Worm (Caenorhabditis elegans) whole organism, L2 larva: ENCODE data around the gene cest-17.

Source experiments
- C34F6.9 ChIP-seq: fragments of 150-350 bp; optimal IDR thresholded peaks from 2 replicates; lab custom pipeline; 2014; ENCODE audit warnings: missing biosample characterization, missing genetic modification characterization
- F13H6.1 ChIP-seq: sonication (generic microtip); optimal IDR thresholded peaks from 2 replicates; lab custom pipeline; 2016; ENCODE audit warnings: missing genetic modification characterization, missing compliant biosample characterization
- R02D3.7 ChIP-seq: fragments of 150-350 bp; optimal IDR thresholded peaks from 2 replicates; lab custom pipeline; 2014; ENCODE audit warnings: missing biosample characterization, missing genetic modification characterization
- Y55F3AM.14 ChIP-seq: fragments of 200-800 bp; sonication (Bioruptor generic); optimal IDR thresholded peaks from 2 replicates; lab custom pipeline; 2018; ENCODE audit warnings: mild to moderate bottlenecking, missing genetic modification characterization, missing compliant biosample characterization
- alr-1 ChIP-seq: fragments of 150-350 bp; optimal IDR thresholded peaks from 2 replicates; lab custom pipeline; 2014; ENCODE audit warnings: missing biosample characterization, missing genetic modification characterization
- aly-2 ChIP-seq: fragments of 150-350 bp; optimal IDR thresholded peaks from 2 replicates; lab custom pipeline; 2014; ENCODE audit warnings: missing biosample characterization, missing genetic modification characterization
- ama-1 ChIP-seq: fragments of 150-350 bp; optimal IDR thresholded peaks from 2 replicates; lab custom pipeline; 2018; ENCODE audit warnings: inconsistent platforms
- blmp-1 ChIP-seq: sonication (generic microtip); optimal IDR thresholded peaks from 2 replicates; lab custom pipeline; 2017; ENCODE audit warnings: missing genetic modification characterization, mild to moderate bottlenecking, missing compliant biosample characterization, antibody characterized with exemption, moderate library complexity; ENCODE audit not compliant: insufficient read depth
- ceh-16 ChIP-seq: fragments of 150-350 bp; optimal IDR thresholded peaks from 2 replicates; lab custom pipeline; 2014; ENCODE audit warnings: missing biosample characterization, missing genetic modification characterization
- ceh-82 ChIP-seq: fragments of 150-350 bp; optimal IDR thresholded peaks from 2 replicates; lab custom pipeline; 2014; ENCODE audit warnings: missing biosample characterization, missing genetic modification characterization
- crh-2 ChIP-seq: sonication (generic microtip); optimal IDR thresholded peaks from 2 replicates; lab custom pipeline; 2017; ENCODE audit warnings: missing biosample characterization, missing genetic modification characterization
- dmd-4 ChIP-seq: sonication (generic microtip); optimal IDR thresholded peaks from 2 replicates; lab custom pipeline; 2017; ENCODE audit warnings: missing biosample characterization, missing genetic modification characterization
- egl-27 ChIP-seq: sonication (generic microtip); optimal IDR thresholded peaks from 3 replicates; lab custom pipeline; 2017; ENCODE audit warnings: missing biosample characterization, missing genetic modification reagents, missing genetic modification characterization
- fos-1 ChIP-seq: fragments of 150-350 bp; optimal IDR thresholded peaks from 2 replicates; lab custom pipeline; 2014; ENCODE audit warnings: missing biosample characterization, missing genetic modification characterization
- gmeb-1 ChIP-seq: fragments of 150-350 bp; optimal IDR thresholded peaks from 2 replicates; lab custom pipeline; 2014; ENCODE audit warnings: missing biosample characterization, missing genetic modification characterization
- lin-11 ChIP-seq: fragments of 150-350 bp; sonication (generic microtip); optimal IDR thresholded peaks from 2 replicates; lab custom pipeline; 2014; ENCODE audit warnings: missing biosample characterization, missing genetic modification characterization, inconsistent platforms, mixed read lengths
- lin-13 ChIP-seq: fragments of 150-350 bp; optimal IDR thresholded peaks from 2 replicates; lab custom pipeline; 2014; ENCODE audit warnings: missing biosample characterization, missing genetic modification reagents, missing genetic modification characterization
- lsy-2 ChIP-seq, 2 experiments: fragments of 150-350 bp in 1 of 2; sonication (generic microtip) in 1 of 2; optimal IDR thresholded peaks; 2 replicates each; lab custom pipeline; 2014 to 2017; ENCODE audit warnings: missing biosample characterization in 2 of 2, missing genetic modification characterization in 2 of 2
- mab-5 ChIP-seq: fragments of 150-350 bp; optimal IDR thresholded peaks from 2 replicates; lab custom pipeline; 2014; ENCODE audit warnings: missing biosample characterization, missing genetic modification characterization
- mbf-1 ChIP-seq: sonication (generic microtip); optimal IDR thresholded peaks from 2 replicates; lab custom pipeline; 2017; ENCODE audit warnings: missing biosample characterization, missing genetic modification characterization
- mdl-1 ChIP-seq, 2 experiments: fragments of 150-350 bp in 1 of 2; sonication (generic microtip) in 1 of 2; optimal IDR thresholded peaks; 2 replicates each; lab custom pipeline; 2017; ENCODE audit warnings: missing biosample characterization in 2 of 2, missing genetic modification characterization in 2 of 2
- nhr-10 ChIP-seq: sonication (generic microtip); optimal IDR thresholded peaks from 2 replicates; lab custom pipeline; 2017; ENCODE audit warnings: missing biosample characterization, missing genetic modification characterization
- nhr-129 ChIP-seq: fragments of 150-350 bp; optimal IDR thresholded peaks from 2 replicates; lab custom pipeline; 2014; ENCODE audit warnings: missing biosample characterization, missing genetic modification characterization
- nhr-21 ChIP-seq: fragments of 150-350 bp; optimal IDR thresholded peaks from 2 replicates; lab custom pipeline; 2014; ENCODE audit warnings: missing biosample characterization, missing genetic modification characterization
- nhr-23 ChIP-seq: fragments of 150-350 bp; optimal IDR thresholded peaks from 2 replicates; lab custom pipeline; 2014; ENCODE audit warnings: missing biosample characterization, missing genetic modification reagents, missing genetic modification characterization
- nhr-237 ChIP-seq: fragments of 150-350 bp; optimal IDR thresholded peaks from 2 replicates; lab custom pipeline; 2014; ENCODE audit warnings: missing biosample characterization, missing genetic modification characterization
- nhr-25 ChIP-seq: fragments of 150-350 bp; sonication (generic microtip); optimal IDR thresholded peaks from 3 replicates; lab custom pipeline; 2014; ENCODE audit warnings: missing biosample characterization, missing genetic modification characterization
- nhr-6 ChIP-seq: fragments of 150-350 bp; optimal IDR thresholded peaks from 2 replicates; lab custom pipeline; 2014; ENCODE audit warnings: missing biosample characterization, missing genetic modification characterization
- nhr-77 ChIP-seq: fragments of 150-350 bp; optimal IDR thresholded peaks from 2 replicates; lab custom pipeline; 2014; ENCODE audit warnings: missing biosample characterization, missing genetic modification characterization
- sem-4 ChIP-seq: fragments of 150-350 bp; optimal IDR thresholded peaks from 2 replicates; lab custom pipeline; 2014; ENCODE audit warnings: missing biosample characterization, missing genetic modification reagents, missing genetic modification characterization
- sma-3 ChIP-seq: sonication (generic microtip); optimal IDR thresholded peaks from 2 replicates; lab custom pipeline; 2016; ENCODE audit warnings: missing genetic modification reagents, missing genetic modification characterization, missing compliant biosample characterization
- sma-9 ChIP-seq, 2 experiments: fragments of 150-350 bp in 1 of 2; sonication (generic microtip) in 1 of 2; optimal IDR thresholded peaks; 2 replicates each; lab custom pipeline; 2014 to 2016; ENCODE audit warnings: missing genetic modification characterization in 2 of 2, mild to moderate bottlenecking in 1 of 2, missing biosample characterization in 1 of 2, missing compliant biosample characterization in 1 of 2, missing genetic modification reagents in 1 of 2, moderate library complexity in 1 of 2
- snpc-4 ChIP-seq: fragments of 150-350 bp; optimal IDR thresholded peaks from 2 replicates; lab custom pipeline; 2014; ENCODE audit warnings: missing biosample characterization, missing genetic modification characterization
- unc-39 ChIP-seq: fragments of 150-350 bp; optimal IDR thresholded peaks from 2 replicates; lab custom pipeline; 2014; ENCODE audit warnings: missing biosample characterization, missing genetic modification characterization
- unc-55 ChIP-seq: fragments of 150-350 bp; sonication (generic microtip); optimal IDR thresholded peaks from 3 replicates; lab custom pipeline; 2014; ENCODE audit warnings: missing biosample characterization, missing genetic modification reagents, missing genetic modification characterization
- unc-62 ChIP-seq: fragments of 150-350 bp; optimal IDR thresholded peaks from 2 replicates; lab custom pipeline; 2014; ENCODE audit warnings: missing biosample characterization, missing genetic modification reagents, missing genetic modification characterization
- zag-1 ChIP-seq: fragments of 150-350 bp; optimal IDR thresholded peaks from 2 replicates; lab custom pipeline; 2014; ENCODE audit warnings: missing biosample characterization, missing genetic modification characterization
- ztf-1 ChIP-seq: fragments of 200-800 bp; sonication (Bioruptor generic); conservative IDR thresholded peaks from 2 replicates; pipeline ENCODE4 v1.3.6; 2022; ENCODE audit warnings: missing genetic modification characterization, missing compliant biosample characterization
- ztf-4 ChIP-seq: fragments of 150-350 bp; optimal IDR thresholded peaks from 2 replicates; lab custom pipeline; 2014; ENCODE audit warnings: missing biosample characterization, missing genetic modification characterization

Gene cest-17

DNA sequence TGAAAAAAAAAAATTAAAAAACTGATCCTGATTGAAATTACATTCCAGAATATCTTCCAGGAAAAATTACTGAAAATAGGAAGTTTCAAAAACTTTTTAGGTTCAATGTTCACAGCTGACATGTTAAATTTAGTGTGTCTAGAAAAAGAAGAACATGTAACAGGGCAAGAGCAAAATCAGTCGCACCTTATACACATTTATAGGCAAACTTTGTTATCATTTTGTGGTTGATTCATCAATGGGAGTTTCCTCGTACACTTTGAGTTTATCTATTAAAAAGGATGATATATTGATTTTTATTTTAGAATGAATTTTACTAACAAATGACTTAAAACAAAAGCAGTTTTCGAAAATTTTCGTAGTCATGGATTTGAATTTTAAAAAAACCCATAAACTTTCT lies 40.1 kb downstream of the cest-17 start:
- TF ChIP-seq ztf-4 (tag; lab: Kevin White, UChicago) (no peak), mab-5 (tag; lab: Kevin White, UChicago) (no peak), lin-11 (no peak), fos-1 (tag; lab: Kevin White, UChicago) (peak; percentile 73), snpc-4 (tag; lab: Kevin White, UChicago) (no peak), nhr-77 (no peak), ceh-16 (tag; lab: Kevin White, UChicago) (no peak), nhr-129 (tag; lab: Kevin White, UChicago) (no peak)

DNA sequence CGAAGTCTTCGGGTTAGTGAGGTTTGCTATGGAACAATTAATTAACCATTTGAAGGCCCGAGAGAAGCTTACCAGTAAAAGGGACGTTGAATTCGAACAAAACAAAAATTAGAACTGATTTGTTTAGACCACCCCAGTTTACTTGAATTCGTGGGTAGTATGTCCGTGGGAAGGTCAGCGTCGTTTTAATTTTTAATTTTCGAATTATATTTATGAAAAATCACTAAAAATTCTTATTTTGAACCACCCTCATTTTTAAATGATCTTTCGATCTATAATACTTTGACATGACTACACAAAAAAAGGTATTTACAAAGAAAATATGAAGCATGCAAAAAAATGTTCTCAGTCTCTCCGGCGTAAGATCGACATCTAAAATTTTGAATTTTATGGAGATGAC lies 42.3 kb downstream of the cest-17 start, which contains the start of gene C16D9.5:
Gene C16D9.5, minus strand, starts transcription at position 101 of the 400 bp plus-strand sequence.
- no peak for TF ChIP-seq mdl-1 (tag; optimal IDR thresholded peaks at IDR 0.05; lab: Kevin White, UChicago)
- no peak for TF ChIP-seq nhr-10 (tag; lab: Kevin White, UChicago)
- TF ChIP-seq nhr-25 (tag; lab: Kevin White, UChicago) = no peak
- TF ChIP-seq aly-2 (tag; lab: Kevin White, UChicago) = no peak
- TF ChIP-seq nhr-77 = no peak
- no peak for TF ChIP-seq nhr-23 (tag; lab: Kevin White, UChicago)
- TF ChIP-seq nhr-237 (tag; lab: Kevin White, UChicago) = no peak
- TF ChIP-seq ceh-16 (tag; lab: Kevin White, UChicago) = no peak
- TF ChIP-seq crh-2 = no peak
- TF ChIP-seq lsy-2 (tag; optimal IDR thresholded peaks at IDR 0.05; lab: Kevin White, UChicago) = no peak
- no peak for TF ChIP-seq lin-11
- TF ChIP-seq zag-1 (tag; lab: Kevin White, UChicago) = no peak
- TF ChIP-seq dmd-4 (tag; lab: Kevin White, UChicago) = no peak
- TF ChIP-seq egl-27 (tag; lab: Kevin White, UChicago) = no peak
- TF ChIP-seq ceh-82 = no peak
- TF ChIP-seq F13H6.1 (tag; lab: Kevin White, UChicago) = no peak
- TF ChIP-seq Y55F3AM.14 (GFP tag; lab: Kevin White, UChicago) = no peak
- TF ChIP-seq R02D3.7 (tag; lab: Kevin White, UChicago) = no peak
- no peak for TF ChIP-seq snpc-4 (tag; lab: Kevin White, UChicago)
- TF ChIP-seq, all 48 proteins: peak for 0

DNA sequence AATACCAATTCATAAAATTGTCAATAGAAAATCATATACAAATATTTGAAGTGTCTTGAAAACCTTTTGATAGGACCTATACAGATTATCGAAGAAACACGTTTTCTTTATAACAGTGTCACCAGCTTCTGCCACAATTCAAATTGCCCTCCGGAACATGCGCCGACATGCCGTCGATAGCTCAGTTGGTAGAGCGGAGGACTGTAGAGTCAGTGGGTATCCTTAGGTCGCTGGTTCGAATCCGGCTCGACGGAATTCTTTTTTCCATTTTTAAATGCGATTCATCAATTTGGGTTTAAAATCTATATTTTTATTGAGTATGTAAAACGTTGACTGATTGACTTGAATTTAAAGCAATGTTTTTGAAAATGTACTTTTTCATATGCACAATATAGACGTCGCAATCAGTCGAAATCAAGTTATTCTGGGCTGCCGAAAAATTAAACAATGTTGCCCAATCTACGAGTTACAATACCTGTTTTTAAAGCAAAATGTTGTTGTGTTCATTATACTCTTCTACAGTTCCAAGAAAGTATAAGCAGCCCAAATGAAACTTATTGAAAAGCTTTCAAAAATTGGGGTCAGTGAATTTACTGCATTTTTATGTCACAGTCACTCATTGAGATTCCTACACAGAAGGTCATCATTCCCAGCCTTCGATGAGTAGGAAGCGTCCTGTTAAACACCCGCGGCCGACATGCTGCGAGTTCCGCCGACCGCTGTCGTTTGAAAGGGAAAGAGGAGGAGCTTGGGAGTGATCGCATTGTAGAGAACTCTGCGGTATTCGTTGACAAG lies 44.4 kb downstream of the cest-17 start:
- peak; percentile 2 for TF ChIP-seq ceh-16 (tag; lab: Kevin White, UChicago)
- TF ChIP-seq mbf-1 (tag; lab: Kevin White, UChicago) = no peak
- TF ChIP-seq ztf-1 (GFP tag; lab: Robert Waterston, UW) = no peak
- peak; percentile 3 for TF ChIP-seq nhr-77
- TF ChIP-seq nhr-129 (tag; lab: Kevin White, UChicago) = peak; percentile 51
- TF ChIP-seq mab-5 (tag; lab: Kevin White, UChicago) = peak; percentile 19
- TF ChIP-seq nhr-21 (tag; lab: Kevin White, UChicago) = peak; percentile 77
- TF ChIP-seq gmeb-1 (tag; lab: Kevin White, UChicago) = peak; percentile 84
- TF ChIP-seq snpc-4 (tag; lab: Kevin White, UChicago) = peak; percentile 98
- peak; percentile 97 for TF ChIP-seq ama-1 (lab: Kevin White, UChicago)
- TF ChIP-seq ztf-4 (tag; lab: Kevin White, UChicago) = peak; percentile 42
- TF ChIP-seq nhr-237 (tag; lab: Kevin White, UChicago) = peak; percentile 30
- TF ChIP-seq fos-1 (tag; lab: Kevin White, UChicago) = peak; percentile 82
- peak; percentile 78 for TF ChIP-seq crh-2
- peak; percentile 46 to 56 for TF ChIP-seq lsy-2 (tag; optimal IDR thresholded peaks at IDR 0.05; lab: Kevin White, UChicago)
- no peak for TF ChIP-seq alr-1 (tag; lab: Kevin White, UChicago)
- TF ChIP-seq blmp-1 (tag; lab: Kevin White, UChicago) = no peak
- TF ChIP-seq egl-27 (tag; lab: Kevin White, UChicago) = peak; percentile 61
- peak; percentile 68 for TF ChIP-seq F13H6.1 (tag; lab: Kevin White, UChicago)
- no peak for TF ChIP-seq dmd-4 (tag; lab: Kevin White, UChicago)
- peak; percentile 17 to 42 for TF ChIP-seq mdl-1 (tag; optimal IDR thresholded peaks at IDR 0.05; lab: Kevin White, UChicago)
- TF ChIP-seq nhr-25 (tag; lab: Kevin White, UChicago) = peak; percentile 61
- peak; percentile 37 for TF ChIP-seq sem-4
- TF ChIP-seq lin-13 (GFP tag; lab: Kevin White, UChicago) = peak; percentile 65
- peak; percentile 92 for TF ChIP-seq sma-3 (GFP tag; lab: Kevin White, UChicago)
- peak; percentile 10 for TF ChIP-seq unc-55 (GFP tag; lab: Kevin White, UChicago)
- peak; percentile 3 for TF ChIP-seq unc-62 (GFP tag; lab: Kevin White, UChicago)
- no peak for TF ChIP-seq nhr-10 (tag; lab: Kevin White, UChicago)
- TF ChIP-seq C34F6.9 (tag; lab: Kevin White, UChicago) = peak; percentile 23
- TF ChIP-seq unc-39 (tag; lab: Kevin White, UChicago) = no peak
- peak; percentile 85 for TF ChIP-seq sma-9 (GFP tag; optimal IDR thresholded peaks at IDR 0.05; lab: Kevin White, UChicago)
- no peak for TF ChIP-seq sma-9 (tag; optimal IDR thresholded peaks at IDR 0.05; lab: Kevin White, UChicago)
- TF ChIP-seq nhr-6 (tag; lab: Kevin White, UChicago) = no peak
